Worm (Caenorhabditis elegans) whole organism, mixed stage, embryonic: ENCODE results near the gene C05D12.4.

Experiments used
- M03D4.4 ChIP-seq: sonication (generic microtip); optimal IDR thresholded peaks from 2 replicates; lab custom pipeline; 2017; ENCODE audit warnings: mild to moderate bottlenecking, missing genetic modification characterization, missing compliant biosample characterization
- bed-3 ChIP-seq: fragments of 200-800 bp; sonication (Bioruptor generic); optimal IDR thresholded peaks from 3 replicates; lab custom pipeline; 2018; ENCODE audit warnings: mild to moderate bottlenecking, missing genetic modification characterization, moderate library complexity, missing compliant biosample characterization
- blmp-1 ChIP-seq: fragments of 150-350 bp; optimal IDR thresholded peaks from 2 replicates; lab custom pipeline; 2014; ENCODE audit warnings: missing biosample characterization, missing genetic modification characterization
- ceh-39 ChIP-seq: fragments of 150-350 bp; optimal IDR thresholded peaks from 2 replicates; lab custom pipeline; 2014; ENCODE audit warnings: missing biosample characterization, missing genetic modification characterization
- ceh-43 ChIP-seq: fragments of 200-800 bp; sonication (Bioruptor generic); optimal IDR thresholded peaks from 2 replicates; lab custom pipeline; 2018; ENCODE audit warnings: mild to moderate bottlenecking, missing genetic modification characterization, moderate library complexity, missing compliant biosample characterization
- ces-1 ChIP-seq: fragments of 150-350 bp; optimal IDR thresholded peaks from 2 replicates; lab custom pipeline; 2014; ENCODE audit warnings: missing biosample characterization, missing genetic modification reagents, missing genetic modification characterization
- cnd-1 ChIP-seq: fragments of 200-800 bp; sonication (Bioruptor generic); optimal IDR thresholded peaks from 2 replicates; lab custom pipeline; 2018; ENCODE audit warnings: mild to moderate bottlenecking, missing genetic modification characterization, missing compliant biosample characterization
- elt-1 ChIP-seq: sonication (generic microtip); optimal IDR thresholded peaks from 2 replicates; lab custom pipeline; 2017; ENCODE audit warnings: missing genetic modification characterization, mild to moderate bottlenecking, missing compliant biosample characterization, antibody characterized with exemption, moderate library complexity, borderline replicate concordance; ENCODE audit not compliant: insufficient read depth
- elt-3 ChIP-seq: fragments of 150-350 bp; optimal IDR thresholded peaks from 2 replicates; lab custom pipeline; 2014; ENCODE audit warnings: missing biosample characterization, missing genetic modification characterization
- flh-1 ChIP-seq: fragments of 200-800 bp; sonication (Bioruptor generic); optimal IDR thresholded peaks from 2 replicates; lab custom pipeline; 2018; ENCODE audit warnings: mild to moderate bottlenecking, missing genetic modification characterization, moderate library complexity, missing compliant biosample characterization
- ham-2 ChIP-seq: fragments of 200-800 bp; sonication (Bioruptor generic); optimal IDR thresholded peaks from 2 replicates; lab custom pipeline; 2018; ENCODE audit warnings: mild to moderate bottlenecking, missing genetic modification characterization, missing compliant biosample characterization
- hlh-1 ChIP-seq: fragments of 150-350 bp; optimal IDR thresholded peaks from 2 replicates; lab custom pipeline; 2014; ENCODE audit warnings: missing biosample characterization, missing genetic modification reagents, missing genetic modification characterization
- lin-13 ChIP-seq: fragments of 150-350 bp; optimal IDR thresholded peaks from 2 replicates; lab custom pipeline; 2014; ENCODE audit warnings: missing biosample characterization, missing genetic modification characterization
- lsy-2 ChIP-seq: fragments of 150-350 bp; optimal IDR thresholded peaks from 2 replicates; lab custom pipeline; 2014; ENCODE audit warnings: missing biosample characterization, missing genetic modification characterization
- mab-5 ChIP-seq: fragments of 150-350 bp; optimal IDR thresholded peaks from 2 replicates; lab custom pipeline; 2014; ENCODE audit warnings: missing biosample characterization, missing genetic modification characterization
- mep-1 ChIP-seq: fragments of 150-350 bp; optimal IDR thresholded peaks from 2 replicates; lab custom pipeline; 2017; ENCODE audit warnings: missing biosample characterization, missing genetic modification reagents, missing genetic modification characterization, inconsistent platforms
- mls-2 ChIP-seq: sonication (generic microtip); optimal IDR thresholded peaks from 2 replicates; lab custom pipeline; 2016; ENCODE audit warnings: mild to moderate bottlenecking, missing genetic modification characterization, moderate library complexity, missing compliant biosample characterization
- nhr-12 ChIP-seq: fragments of 150-350 bp; optimal IDR thresholded peaks from 2 replicates; lab custom pipeline; 2014; ENCODE audit warnings: missing biosample characterization, missing genetic modification characterization
- nhr-28 ChIP-seq: fragments of 150-350 bp; optimal IDR thresholded peaks from 2 replicates; lab custom pipeline; 2014; ENCODE audit warnings: missing biosample characterization, missing genetic modification characterization
- pha-4 ChIP-seq: fragments of 150-350 bp; optimal IDR thresholded peaks from 2 replicates; lab custom pipeline; 2018; ENCODE audit warnings: missing biosample characterization, missing genetic modification reagents, missing genetic modification characterization
- sem-2 ChIP-seq: fragments of 200-800 bp; sonication (Bioruptor generic); optimal IDR thresholded peaks from 2 replicates; lab custom pipeline; 2018; ENCODE audit warnings: mild to moderate bottlenecking, missing genetic modification characterization, missing compliant biosample characterization
- snpc-4 ChIP-seq: fragments of 150-350 bp; optimal IDR thresholded peaks from 2 replicates; lab custom pipeline; 2014; ENCODE audit warnings: missing biosample characterization, missing genetic modification characterization
- sptf-1 ChIP-seq: sonication (generic microtip); optimal IDR thresholded peaks from 2 replicates; lab custom pipeline; 2017; ENCODE audit warnings: mild to moderate bottlenecking, missing genetic modification characterization, moderate library complexity, missing compliant biosample characterization
- tbx-8 ChIP-seq: fragments of 200-800 bp; sonication (Bioruptor generic); optimal IDR thresholded peaks from 2 replicates; lab custom pipeline; 2018; ENCODE audit warnings: mild to moderate bottlenecking, missing genetic modification characterization, moderate library complexity, missing compliant biosample characterization
- unc-120 ChIP-seq: sonication (generic microtip); optimal IDR thresholded peaks from 2 replicates; lab custom pipeline; 2017; ENCODE audit warnings: missing genetic modification characterization, missing compliant biosample characterization; ENCODE audit not compliant: poor library complexity, severe bottlenecking
- unc-62 ChIP-seq: fragments of 150-350 bp; optimal IDR thresholded peaks from 2 replicates; lab custom pipeline; 2014; ENCODE audit warnings: missing biosample characterization, missing genetic modification reagents, missing genetic modification characterization
- zip-8 ChIP-seq: fragments of 150-350 bp; optimal IDR thresholded peaks from 2 replicates; lab custom pipeline; 2014; ENCODE audit warnings: missing biosample characterization, missing genetic modification characterization
- ztf-11 ChIP-seq: fragments of 150-350 bp; optimal IDR thresholded peaks from 2 replicates; lab custom pipeline; 2014; ENCODE audit warnings: missing biosample characterization, missing genetic modification characterization

The C05D12.4 gene

ce11 chrII:11459883-11460282 is 28.2 kb downstream of the C05D12.4 start:
- TF ChIP-seq hlh-1 (tag; lab: Kevin White, UChicago), result no peak
- TF ChIP-seq zip-8 (tag; lab: Kevin White, UChicago), result no peak
- TF ChIP-seq nhr-12 (tag; lab: Kevin White, UChicago), result no peak
- no peak for TF ChIP-seq M03D4.4 (tag; lab: Kevin White, UChicago)
- TF ChIP-seq mls-2, result no peak
- TF ChIP-seq nhr-28 (tag; lab: Kevin White, UChicago), result no peak
- no peak for TF ChIP-seq ztf-11 (tag; lab: Kevin White, UChicago)

- TF ChIP-seq hlh-1 (tag; lab: Kevin White, UChicago), result no peak
- peak; percentile 29 for TF ChIP-seq ces-1 (GFP tag; lab: Kevin White, UChicago)
These were observed 32.2 kb downstream of the C05D12.4 start for ce11 chrII:11463899-11464298.

- TF ChIP-seq tbx-8 (GFP tag; lab: Kevin White, UChicago) (no peak), cnd-1 (no peak), ham-2 (GFP tag; lab: Kevin White, UChicago) (peak; percentile 41), pha-4 (tag; lab: Kevin White, UChicago) (peak; percentile 38), blmp-1 (tag; lab: Kevin White, UChicago) (peak; percentile 43), ces-1 (GFP tag; lab: Kevin White, UChicago) (peak; percentile 11), ceh-39 (no peak), lsy-2 (tag; lab: Kevin White, UChicago) (peak; percentile 52), unc-62 (GFP tag; lab: Kevin White, UChicago) (peak; percentile 20), mep-1 (tag; lab: Kevin White, UChicago) (no peak)
These were observed 32.8 kb downstream of the C05D12.4 start, which contains the start of the genes aars-1 and rga-1 for ce11 chrII:11464427-11464944. Gene aars-1 (minus strand): TSS chrII:11464497. Gene rga-1 (plus strand): TSS chrII:11464894.

ce11 chrII:11467541-11467940 is 35.9 kb downstream of the C05D12.4 start, which contains the start of gene klp-17:
Gene klp-17 (minus strand): TSS chrII:11467641.
- TF ChIP-seq mls-2 (no peak), mab-5 (no peak), ztf-11 (tag; lab: Kevin White, UChicago) (no peak)

ce11 chrII:11469574-11470108 is 38.0 kb downstream of the C05D12.4 start, which contains the start of gene cisd-1:
Gene cisd-1 (minus strand): TSS chrII:11469624.
- TF ChIP-seq ceh-43 (no peak), ceh-39 (no peak)

ce11 chrII:11471916-11472315 is 40.2 kb downstream of the C05D12.4 start, which contains the start of gene mfn-1:
Gene mfn-1 (minus strand): TSS chrII:11472016.
- TF ChIP-seq sem-2 (GFP tag; lab: Kevin White, UChicago) (no peak), unc-120 (tag; lab: Kevin White, UChicago) (no peak), elt-3 (tag; lab: Kevin White, UChicago) (no peak), tbx-8 (GFP tag; lab: Kevin White, UChicago) (no peak), lsy-2 (tag; lab: Kevin White, UChicago) (no peak), cnd-1 (no peak), nhr-12 (tag; lab: Kevin White, UChicago) (no peak), elt-1 (tag; lab: Kevin White, UChicago) (no peak), sptf-1 (tag; lab: Kevin White, UChicago) (no peak), pha-4 (tag; lab: Kevin White, UChicago) (no peak), lin-13 (tag; lab: Kevin White, UChicago) (no peak), mab-5 (no peak), ztf-11 (tag; lab: Kevin White, UChicago) (no peak)

- peak; percentile 7 for TF ChIP-seq elt-3 (tag; lab: Kevin White, UChicago)
- no peak for TF ChIP-seq mls-2
- TF ChIP-seq flh-1 (GFP tag; lab: Kevin White, UChicago), result no peak
- TF ChIP-seq bed-3, result no peak
- TF ChIP-seq snpc-4 (tag; lab: Kevin White, UChicago), result no peak
- TF ChIP-seq, all 35 proteins: peak for 1
These were observed 40.9 kb downstream of the C05D12.4 start for ce11 chrII:11472542-11472941.
